Worm (Caenorhabditis elegans): ENCODE results near the gene Y25C1A.7.

DNA sequence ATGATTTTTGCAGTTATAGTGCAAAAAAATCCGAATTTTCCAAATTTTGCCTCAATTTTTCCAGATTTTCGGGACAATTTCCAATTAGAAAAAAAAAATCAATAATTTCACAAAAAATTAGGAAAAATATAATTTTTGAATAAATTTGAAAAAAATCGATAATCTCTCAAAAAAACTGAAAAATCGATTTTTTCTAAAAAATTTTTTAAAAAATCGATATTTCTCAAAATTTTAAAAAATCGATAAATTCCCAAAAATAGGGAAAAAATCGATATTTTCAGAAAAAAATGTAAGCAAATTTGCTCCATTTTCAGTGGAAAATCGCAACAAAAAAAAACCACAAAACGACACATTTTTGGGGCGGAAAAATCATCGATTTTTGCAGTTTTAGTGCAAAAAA is 3.0 kb downstream of the Y25C1A.7 start:
- TF ChIP-seq ama-1 (optimal IDR thresholded peaks at IDR 0.05), result no peak
- TF ChIP-seq ceh-6 (GFP tag; optimal IDR thresholded peaks at IDR 0.05), result no peak
- TF ChIP-seq elt-4 (tag; optimal IDR thresholded peaks at IDR 0.05), result no peak
